Fruit fly (Drosophila melanogaster) whole organism, embryonic: Measurements from ENCODE around the gene CG31677.

ENCODE experiments used
- CG10209 ChIP-seq: fragments of 200-800 bp; sonication (Bioruptor generic); optimal IDR thresholded peaks from 3 replicates; lab custom pipeline; 2017; ENCODE audit warnings: missing biosample characterization, mild to moderate bottlenecking, missing genetic modification characterization, missing genetic modification reagents
- CG10462 ChIP-seq: fragments of 200-800 bp; sonication (Bioruptor generic); optimal IDR thresholded peaks from 2 replicates; lab custom pipeline; 2016; ENCODE audit warnings: missing biosample characterization, missing genetic modification characterization
- CG13123 ChIP-seq: fragments of 200-800 bp; sonication (Bioruptor generic); optimal IDR thresholded peaks from 2 replicates; lab custom pipeline; 2016; ENCODE audit warnings: missing biosample characterization, missing genetic modification characterization
- CG13624 ChIP-seq: fragments of 200-800 bp; sonication (Bioruptor generic); optimal IDR thresholded peaks from 2 replicates; lab custom pipeline; 2016; ENCODE audit warnings: missing biosample characterization, missing genetic modification characterization
- CG14667 ChIP-seq: fragments of 200-800 bp; sonication (Bioruptor generic); IDR thresholded peaks from 2 replicates; pipeline ENCODE4 v1.3.6; 2022; ENCODE audit warnings: missing biosample characterization, missing genetic modification characterization
- CG17802 ChIP-seq: fragments of 200-800 bp; sonication (Bioruptor generic); optimal IDR thresholded peaks from 2 replicates; lab custom pipeline; 2018; ENCODE audit warnings: missing biosample characterization, mild to moderate bottlenecking, missing genetic modification characterization, moderate library complexity
- CG17912 ChIP-seq: fragments of 200-800 bp; sonication (Bioruptor generic); optimal IDR thresholded peaks from 2 replicates; lab custom pipeline; 2018; ENCODE audit warnings: missing biosample characterization, mild to moderate bottlenecking, missing genetic modification characterization
- CG18011 ChIP-seq: fragments of 200-800 bp; sonication (Bioruptor generic); optimal IDR thresholded peaks from 2 replicates; lab custom pipeline; 2017; ENCODE audit warnings: missing biosample characterization, missing genetic modification characterization, mild to moderate bottlenecking, moderate library complexity, missing genotype
- CG31365 ChIP-seq: fragments of 200-800 bp; sonication (Bioruptor generic); optimal IDR thresholded peaks from 2 replicates; lab custom pipeline; 2018; ENCODE audit warnings: missing biosample characterization, mild to moderate bottlenecking, missing genetic modification characterization
- CG32772 ChIP-seq: fragments of 200-800 bp; sonication (Bioruptor generic); IDR thresholded peaks from 2 replicates; pipeline ENCODE4 v1.3.6; 2022; ENCODE audit warnings: missing biosample characterization, missing genetic modification characterization
- CG34224 ChIP-seq: fragments of 200-800 bp; sonication (Bioruptor generic); IDR thresholded peaks from 3 replicates; pipeline ENCODE4 v1.3.6; 2022; ENCODE audit warnings: missing biosample characterization, missing genetic modification characterization; ENCODE audit not compliant: partially characterized antibody
- CG4360 ChIP-seq: fragments of 200-800 bp; sonication (Bioruptor generic); IDR thresholded peaks from 2 replicates; pipeline ENCODE4 v1.3.6; 2022; ENCODE audit warnings: missing biosample characterization, missing genetic modification characterization
- CG43689 ChIP-seq: fragments of 200-800 bp; sonication (Bioruptor generic); IDR thresholded peaks from 2 replicates; pipeline ENCODE4 v1.3.6; 2022; ENCODE audit warnings: missing biosample characterization, missing genetic modification characterization
- CG4730 ChIP-seq: fragments of 200-800 bp; sonication (Bioruptor generic); IDR thresholded peaks from 2 replicates; pipeline ENCODE4 v1.3.6; 2022; ENCODE audit warnings: missing biosample characterization, missing genetic modification characterization
- CG6683 ChIP-seq: fragments of 200-800 bp; sonication (Bioruptor generic); optimal IDR thresholded peaks from 2 replicates; lab custom pipeline; 2017; ENCODE audit warnings: missing biosample characterization, mild to moderate bottlenecking, missing genetic modification characterization, missing genetic modification reagents
- CG9797 ChIP-seq: fragments of 200-800 bp; sonication (Bioruptor generic); optimal IDR thresholded peaks from 3 replicates; lab custom pipeline; 2018; ENCODE audit warnings: missing biosample characterization, mild to moderate bottlenecking, missing genetic modification characterization
- CrebB ChIP-seq: fragments of 200-800 bp; sonication (Bioruptor generic); optimal IDR thresholded peaks from 3 replicates; lab custom pipeline; 2018; ENCODE audit warnings: missing biosample characterization, mild to moderate bottlenecking, missing genetic modification characterization
- Dip3 ChIP-seq: fragments of 200-800 bp; sonication (Bioruptor generic); optimal IDR thresholded peaks from 3 replicates; lab custom pipeline; 2016; ENCODE audit warnings: missing biosample characterization, missing genetic modification characterization
- Dp ChIP-seq: fragments of 200-800 bp; sonication (Bioruptor generic); optimal IDR thresholded peaks from 2 replicates; lab custom pipeline; 2018; ENCODE audit warnings: missing biosample characterization, mild to moderate bottlenecking, missing genetic modification characterization, moderate library complexity
- Dref ChIP-seq: fragments of 200-800 bp; sonication (Bioruptor generic); IDR thresholded peaks from 2 replicates; pipeline ENCODE4 v1.3.6; 2022; ENCODE audit warnings: missing biosample characterization, missing genetic modification characterization
- ERR ChIP-seq: fragments of 200-800 bp; sonication (Bioruptor generic); optimal IDR thresholded peaks from 2 replicates; lab custom pipeline; 2016; ENCODE audit warnings: missing biosample characterization, missing genetic modification characterization
- Fer3 ChIP-seq: fragments of 200-800 bp; sonication (Bioruptor generic); optimal IDR thresholded peaks from 2 replicates; lab custom pipeline; 2018; ENCODE audit warnings: missing biosample characterization, mild to moderate bottlenecking, missing genetic modification characterization, moderate library complexity
- HLHmδ ChIP-seq: fragments of 200-800 bp; sonication (Bioruptor generic); optimal IDR thresholded peaks from 2 replicates; lab custom pipeline; 2018; ENCODE audit warnings: missing biosample characterization, mild to moderate bottlenecking, missing genetic modification characterization, moderate library complexity
- Hand ChIP-seq: fragments of 200-800 bp; sonication (Bioruptor generic); optimal IDR thresholded peaks from 2 replicates; lab custom pipeline; 2017; ENCODE audit warnings: mild to moderate bottlenecking, missing biosample characterization, missing genetic modification reagents, missing genetic modification characterization
- HmgZ ChIP-seq: fragments of 200-800 bp; sonication (Bioruptor generic); optimal IDR thresholded peaks from 2 replicates; lab custom pipeline; 2018; ENCODE audit warnings: missing biosample characterization, mild to moderate bottlenecking, missing genetic modification characterization
- Lpt ChIP-seq: fragments of >200 bp; optimal IDR thresholded peaks from 2 replicates; lab custom pipeline; 2018; ENCODE audit warnings: missing biosample characterization, missing genetic modification characterization
- Sry-β ChIP-seq: fragments of 200-800 bp; sonication (Bioruptor generic); optimal IDR thresholded peaks from 2 replicates; lab custom pipeline; 2018; ENCODE audit warnings: missing biosample characterization, mild to moderate bottlenecking, missing genetic modification characterization, moderate library complexity
- Taf1 ChIP-seq: fragments of 200-800 bp; sonication (Bioruptor generic); IDR thresholded peaks from 2 replicates; pipeline ENCODE4 v1.3.6; 2022; ENCODE audit warnings: missing biosample characterization, missing genetic modification characterization
- Tbp ChIP-seq: fragments of >200 bp; optimal IDR thresholded peaks from 2 replicates; lab custom pipeline; 2018; ENCODE audit warnings: missing biosample characterization, missing genetic modification characterization
- bab2 ChIP-seq: fragments of 200-800 bp; sonication (Bioruptor generic); optimal IDR thresholded peaks from 2 replicates; lab custom pipeline; 2016; ENCODE audit warnings: missing biosample characterization, missing genetic modification characterization
- crc ChIP-seq: fragments of 200-800 bp; sonication (Bioruptor generic); optimal IDR thresholded peaks from 2 replicates; lab custom pipeline; 2016; ENCODE audit warnings: missing biosample characterization, missing genetic modification characterization
- croc ChIP-seq: fragments of 200-800 bp; sonication (Bioruptor generic); conservative IDR thresholded peaks from 3 replicates; pipeline ENCODE4 v1.3.6; 2022; ENCODE audit warnings: missing biosample characterization, missing genetic modification characterization
- fd64A ChIP-seq: fragments of 200-800 bp; sonication (Bioruptor generic); optimal IDR thresholded peaks from 3 replicates; lab custom pipeline; 2018; ENCODE audit warnings: missing biosample characterization, mild to moderate bottlenecking, missing genetic modification characterization
- fu2 ChIP-seq: fragments of 200-800 bp; sonication (Bioruptor generic); optimal IDR thresholded peaks from 2 replicates; lab custom pipeline; 2016; ENCODE audit warnings: missing biosample characterization, missing genetic modification characterization
- knrl ChIP-seq: fragments of 200-800 bp; sonication (Bioruptor generic); IDR thresholded peaks from 3 replicates; pipeline ENCODE4 v1.3.6; 2022; ENCODE audit warnings: missing biosample characterization, missing genetic modification characterization; ENCODE audit not compliant: partially characterized antibody
- lilli ChIP-seq: fragments of 200-800 bp; sonication (Bioruptor generic); optimal IDR thresholded peaks from 3 replicates; lab custom pipeline; 2016; ENCODE audit warnings: missing biosample characterization, missing genetic modification characterization
- luna ChIP-seq: fragments of 200-800 bp; sonication (Bioruptor generic); optimal IDR thresholded peaks from 2 replicates; lab custom pipeline; 2016; ENCODE audit warnings: missing biosample characterization, missing genetic modification characterization
- maf-S ChIP-seq: fragments of 200-800 bp; sonication (Bioruptor generic); optimal IDR thresholded peaks from 2 replicates; lab custom pipeline; 2016; ENCODE audit warnings: missing biosample characterization, missing genetic modification characterization
- mld ChIP-seq: fragments of 200-800 bp; sonication (Bioruptor generic); IDR thresholded peaks from 3 replicates; pipeline ENCODE4 v1.3.6; 2022; ENCODE audit warnings: missing biosample characterization, missing genetic modification characterization; ENCODE audit not compliant: partially characterized antibody
- pfk ChIP-seq: fragments of 200-800 bp; sonication (Bioruptor generic); optimal IDR thresholded peaks from 2 replicates; lab custom pipeline; 2018; ENCODE audit warnings: missing biosample characterization, mild to moderate bottlenecking, missing genetic modification characterization, moderate library complexity
- phol ChIP-seq: fragments of 200-800 bp; sonication (Bioruptor generic); optimal IDR thresholded peaks from 3 replicates; lab custom pipeline; 2018; ENCODE audit warnings: missing biosample characterization, mild to moderate bottlenecking, missing genetic modification characterization, moderate library complexity
- rib ChIP-seq: fragments of 200-800 bp; sonication (Bioruptor generic); IDR thresholded peaks from 2 replicates; pipeline ENCODE4 v1.3.6; 2022; ENCODE audit warnings: missing biosample characterization, missing genetic modification characterization
- row ChIP-seq: fragments of 200-800 bp; sonication (Bioruptor generic); IDR thresholded peaks from 3 replicates; pipeline ENCODE4 v1.3.6; 2022; ENCODE audit warnings: missing biosample characterization, missing genetic modification characterization
- seq ChIP-seq: fragments of 200-800 bp; sonication (Bioruptor generic); IDR thresholded peaks from 2 replicates; pipeline ENCODE4 v1.3.6; 2022; ENCODE audit warnings: missing biosample characterization, missing genetic modification characterization
- sim ChIP-seq: fragments of 200-800 bp; sonication (Bioruptor generic); IDR thresholded peaks from 2 replicates; pipeline ENCODE4 v1.3.6; 2022; ENCODE audit warnings: missing biosample characterization, missing genetic modification characterization
- slou ChIP-seq: fragments of 200-800 bp; sonication (Bioruptor generic); optimal IDR thresholded peaks from 3 replicates; lab custom pipeline; 2016; ENCODE audit warnings: missing biosample characterization, missing genetic modification characterization
- tll ChIP-seq, 2 experiments: fragments of 200-800 bp in 1 of 2; fragments of >200 bp in 1 of 2; sonication (Bioruptor generic) in 1 of 2; optimal IDR thresholded peaks; 2 replicates each; lab custom pipeline; 2017 to 2019; ENCODE audit warnings: missing biosample characterization in 2 of 2, missing genetic modification characterization in 2 of 2, mild to moderate bottlenecking in 1 of 2, moderate library complexity in 1 of 2
- tup ChIP-seq: fragments of 200-800 bp; sonication (Bioruptor generic); optimal IDR thresholded peaks from 2 replicates; lab custom pipeline; 2016; ENCODE audit warnings: missing biosample characterization, mild to moderate bottlenecking, missing genetic modification characterization, moderate library complexity
- vnd ChIP-seq: fragments of 200-800 bp; sonication (Bioruptor generic); IDR thresholded peaks from 3 replicates; pipeline ENCODE4 v1.3.6; 2022; ENCODE audit warnings: missing biosample characterization, missing genetic modification characterization; ENCODE audit not compliant: partially characterized antibody
- zfh2 ChIP-seq: fragments of 200-800 bp; sonication (Bioruptor generic); optimal IDR thresholded peaks from 2 replicates; lab custom pipeline; 2016; ENCODE audit warnings: missing biosample characterization, missing genetic modification characterization

CG31677 gene

dm6 chr2L:20645394-20645869 lies 41.4 kb upstream of the CG31677 start, which contains the start of the genes phr6-4 and CG2608 (continued):
- peak; percentile 26; the same call in 1 of the 2 replicates for TF ChIP-seq rib
- peak; percentile 76 for TF ChIP-seq CG14667 (GFP tag; lab: Robert Waterston, UW)
- TF ChIP-seq CG18011 (GFP tag; lab: Kevin White, UChicago), result peak; percentile 82
- peak; percentile 65; the same call in 1 of the 2 replicates for TF ChIP-seq Taf1 (GFP tag; lab: Robert Waterston, UW)
- TF ChIP-seq Fer3 (tag; lab: Kevin White, UChicago), result peak; percentile 92
- peak; percentile 94 for TF ChIP-seq HmgZ (tag; lab: Kevin White, UChicago)
- TF ChIP-seq CG4730 (GFP tag; lab: Robert Waterston, UW), result peak; percentile 73
- peak; percentile 94 for TF ChIP-seq row
- TF ChIP-seq CG6683 (GFP tag; lab: Kevin White, UChicago), result peak; percentile 84
- TF ChIP-seq bab2, result peak; percentile 84
- no peak for TF ChIP-seq tll (GFP tag; optimal IDR thresholded peaks at IDR 0.05; lab: Kevin White, UChicago)
- no peak for TF ChIP-seq Tbp
- peak; percentile 70 for TF ChIP-seq Dp (GFP tag; lab: Kevin White, UChicago)
- peak; percentile 90 for TF ChIP-seq CG13624 (GFP tag; lab: Kevin White, UChicago)
- TF ChIP-seq maf-S, result peak; percentile 80
- TF ChIP-seq CG9797, result peak; percentile 63
- TF ChIP-seq CG13123 (GFP tag; lab: Kevin White, UChicago), result peak; percentile 78
- no peak for TF ChIP-seq HLHmδ (GFP tag; lab: Kevin White, UChicago)
- TF ChIP-seq Hand (GFP tag; lab: Kevin White, UChicago), result peak; percentile 83
- no peak for TF ChIP-seq vnd
- peak; percentile 68 for TF ChIP-seq luna (GFP tag; lab: Kevin White, UChicago)
- peak; percentile 84 for TF ChIP-seq CG10462 (GFP tag; lab: Kevin White, UChicago)
- no peak for TF ChIP-seq CG4360
- TF ChIP-seq Sry-β (GFP tag; lab: Kevin White, UChicago), result peak; percentile 41
- peak; percentile 86 for TF ChIP-seq CrebB (tag; lab: Kevin White, UChicago)
- peak; percentile 83 for TF ChIP-seq croc (GFP tag; lab: Robert Waterston, UW)
- no peak for TF ChIP-seq CG17912 (GFP tag; lab: Kevin White, UChicago)
- TF ChIP-seq fd64A (GFP tag; lab: Kevin White, UChicago), result peak; percentile 75
- TF ChIP-seq mld, result no peak
- TF ChIP-seq zfh2 (GFP tag; lab: Kevin White, UChicago), result peak; percentile 89
- TF ChIP-seq ERR (GFP tag; lab: Kevin White, UChicago), result peak; percentile 34
- TF ChIP-seq slou (GFP tag; lab: Kevin White, UChicago), result peak; percentile 87
- peak; percentile 46 for TF ChIP-seq crc (GFP tag; lab: Kevin White, UChicago)
- TF ChIP-seq tup (GFP tag; lab: Kevin White, UChicago), result peak; percentile 76
- TF ChIP-seq Dip3 (GFP tag; lab: Kevin White, UChicago), result peak; percentile 89
- TF ChIP-seq CG17802, result peak; percentile 69
- TF ChIP-seq CG31365, result peak; percentile 7
- no peak for TF ChIP-seq Lpt (GFP tag; lab: Kevin White, UChicago)
- TF ChIP-seq CG43689 (GFP tag; lab: Robert Waterston, UW), result peak; percentile 50; the same call in 1 of the 2 replicates
- TF ChIP-seq sim (GFP tag; lab: Robert Waterston, UW), result no peak
- TF ChIP-seq phol, result peak; percentile 95
- no peak for TF ChIP-seq pfk
- peak; percentile 86 for TF ChIP-seq seq (GFP tag; lab: Robert Waterston, UW)
- peak; percentile 94 for TF ChIP-seq CG10209
- TF ChIP-seq CG34224 (GFP tag; lab: Robert Waterston, UW), result no peak
- TF ChIP-seq Dref (GFP tag; lab: Robert Waterston, UW), result no peak
- peak; percentile 83 for TF ChIP-seq CG32772 (GFP tag; lab: Robert Waterston, UW)
- peak; percentile 87 for TF ChIP-seq fu2 (GFP tag; lab: Kevin White, UChicago)
- TF ChIP-seq lilli (GFP tag; lab: Kevin White, UChicago), result peak; percentile 93
- no peak for TF ChIP-seq knrl
